Fruit fly (Drosophila melanogaster) whole organism, embryonic: ENCODE data around the gene CG13622.

Experiments
- Antp ChIP-seq: fragments of 200-800 bp; sonication (Bioruptor generic); optimal IDR thresholded peaks from 3 replicates; lab custom pipeline; 2016; ENCODE audit warnings: missing biosample characterization, missing genetic modification characterization
- Atf-2 ChIP-seq: fragments of 200-800 bp; sonication (Bioruptor generic); optimal IDR thresholded peaks from 2 replicates; lab custom pipeline; 2016; ENCODE audit warnings: missing biosample characterization, missing genetic modification characterization
- Atf6 ChIP-seq: fragments of 200-800 bp; sonication (Bioruptor generic); IDR thresholded peaks from 2 replicates; pipeline ENCODE4 v1.3.6; 2022; ENCODE audit warnings: missing biosample characterization, missing genetic modification characterization
- CG10267 ChIP-seq: fragments of 200-800 bp; sonication (Bioruptor generic); optimal IDR thresholded peaks from 2 replicates; lab custom pipeline; 2018; ENCODE audit warnings: missing biosample characterization, mild to moderate bottlenecking, missing genetic modification characterization, moderate library complexity
- CG14050 ChIP-seq: fragments of 200-800 bp; sonication (Bioruptor generic); IDR thresholded peaks from 3 replicates; pipeline ENCODE4 v1.3.6; 2022; ENCODE audit warnings: missing biosample characterization, missing genetic modification characterization
- CG14860 ChIP-seq: fragments of 200-800 bp; sonication (Bioruptor generic); IDR thresholded peaks from 3 replicates; pipeline ENCODE4 v1.3.6; 2022; ENCODE audit warnings: missing biosample characterization, missing genetic modification characterization; ENCODE audit not compliant: partially characterized antibody
- CG15514 ChIP-seq: fragments of 200-800 bp; sonication (Bioruptor generic); optimal IDR thresholded peaks from 3 replicates; lab custom pipeline; 2017; ENCODE audit warnings: missing biosample characterization, missing genetic modification characterization, mild to moderate bottlenecking, moderate library complexity, missing genetic modification reagents
- CG1647 ChIP-seq: fragments of 200-800 bp; sonication (Bioruptor generic); optimal IDR thresholded peaks from 3 replicates; lab custom pipeline; 2016; ENCODE audit warnings: missing biosample characterization, missing genetic modification characterization
- CG17612 ChIP-seq: fragments of 200-800 bp; sonication (Bioruptor generic); IDR thresholded peaks from 2 replicates; pipeline ENCODE4 v1.3.6; 2022; ENCODE audit warnings: missing biosample characterization, missing genetic modification characterization
- CG17829 ChIP-seq: fragments of 200-800 bp; optimal IDR thresholded peaks from 2 replicates; lab custom pipeline; 2019; ENCODE audit warnings: missing biosample characterization, mild to moderate bottlenecking, missing genetic modification characterization, moderate library complexity
- CG17912 ChIP-seq: fragments of 200-800 bp; sonication (Bioruptor generic); optimal IDR thresholded peaks from 2 replicates; lab custom pipeline; 2018; ENCODE audit warnings: missing biosample characterization, mild to moderate bottlenecking, missing genetic modification characterization
- CG1832 ChIP-seq: fragments of 200-800 bp; sonication (Bioruptor generic); optimal IDR thresholded peaks from 2 replicates; lab custom pipeline; 2017; ENCODE audit warnings: missing biosample characterization, mild to moderate bottlenecking, missing genetic modification characterization, inconsistent platforms
- CG18764 ChIP-seq: fragments of 200-800 bp; sonication (Bioruptor generic); optimal IDR thresholded peaks from 3 replicates; lab custom pipeline; 2016; ENCODE audit warnings: missing biosample characterization, missing genetic modification characterization
- CG2116 ChIP-seq: fragments of 200-800 bp; sonication (Bioruptor generic); optimal IDR thresholded peaks from 3 replicates; lab custom pipeline; 2018; ENCODE audit warnings: missing biosample characterization, mild to moderate bottlenecking, missing genetic modification characterization
- CG31388 ChIP-seq: fragments of 200-800 bp; sonication (Bioruptor generic); optimal IDR thresholded peaks from 2 replicates; lab custom pipeline; 2016; ENCODE audit warnings: missing biosample characterization, missing genetic modification characterization
- CG31441 ChIP-seq: fragments of 200-800 bp; sonication (Bioruptor generic); IDR thresholded peaks from 2 replicates; pipeline ENCODE4 v1.3.6; 2022; ENCODE audit warnings: missing biosample characterization, missing genetic modification characterization
- CG33557 ChIP-seq: fragments of 200-800 bp; sonication (Bioruptor generic); optimal IDR thresholded peaks from 2 replicates; lab custom pipeline; 2019; ENCODE audit warnings: missing biosample characterization, mild to moderate bottlenecking, missing genetic modification characterization, moderate library complexity
- CG4282 ChIP-seq: fragments of 200-800 bp; sonication (Bioruptor generic); optimal IDR thresholded peaks from 2 replicates; lab custom pipeline; 2016; ENCODE audit warnings: missing biosample characterization, missing genetic modification characterization
- CG43689 ChIP-seq: fragments of 200-800 bp; sonication (Bioruptor generic); IDR thresholded peaks from 2 replicates; pipeline ENCODE4 v1.3.6; 2022; ENCODE audit warnings: missing biosample characterization, missing genetic modification characterization
- CG8765 ChIP-seq: fragments of 200-800 bp; sonication (Bioruptor generic); IDR thresholded peaks from 2 replicates; pipeline ENCODE4 v1.3.6; 2022; ENCODE audit warnings: missing biosample characterization, missing genetic modification characterization
- D19A ChIP-seq: fragments of 200-800 bp; optimal IDR thresholded peaks from 3 replicates; lab custom pipeline; 2019; ENCODE audit warnings: missing biosample characterization, mild to moderate bottlenecking, missing genetic modification characterization, moderate library complexity
- Deaf1 ChIP-seq: fragments of 200-800 bp; optimal IDR thresholded peaks from 3 replicates; lab custom pipeline; 2019; ENCODE audit warnings: missing biosample characterization, mild to moderate bottlenecking, missing genetic modification characterization, moderate library complexity
- Kr ChIP-seq: fragments of 200-800 bp; sonication (Bioruptor generic); optimal IDR thresholded peaks from 2 replicates; lab custom pipeline; 2017; ENCODE audit warnings: missing biosample characterization, mild to moderate bottlenecking, missing genetic modification characterization
- MESR4 ChIP-seq: fragments of 200-800 bp; sonication (Bioruptor generic); optimal IDR thresholded peaks from 2 replicates; lab custom pipeline; 2018; ENCODE audit warnings: missing biosample characterization, mild to moderate bottlenecking, missing genetic modification characterization, moderate library complexity
- Max ChIP-seq: fragments of 200-800 bp; sonication (Bioruptor generic); optimal IDR thresholded peaks from 2 replicates; lab custom pipeline; 2016; ENCODE audit warnings: missing biosample characterization, mild to moderate bottlenecking, missing genetic modification characterization
- NK7.1 ChIP-seq: fragments of 200-800 bp; sonication (Bioruptor generic); optimal IDR thresholded peaks from 3 replicates; lab custom pipeline; 2016; ENCODE audit warnings: missing biosample characterization, missing genetic modification characterization
- Oli ChIP-seq: fragments of 200-800 bp; sonication (Bioruptor generic); optimal IDR thresholded peaks from 2 replicates; lab custom pipeline; 2018; ENCODE audit warnings: missing biosample characterization, mild to moderate bottlenecking, missing genetic modification characterization, moderate library complexity
- Optix ChIP-seq: fragments of 200-800 bp; sonication (Bioruptor generic); IDR thresholded peaks from 3 replicates; pipeline ENCODE4 v1.3.6; 2022; ENCODE audit warnings: missing biosample characterization, missing genetic modification characterization
- PHDP ChIP-seq: fragments of 200-800 bp; sonication (Bioruptor generic); optimal IDR thresholded peaks from 3 replicates; lab custom pipeline; 2018; ENCODE audit warnings: missing biosample characterization, mild to moderate bottlenecking, missing genetic modification characterization, moderate library complexity
- Ravus ChIP-seq: fragments of 200-800 bp; sonication (Bioruptor generic); IDR thresholded peaks from 2 replicates; pipeline ENCODE4 v1.3.6; 2022; ENCODE audit warnings: missing biosample characterization, missing genetic modification characterization
- Sox100B ChIP-seq: fragments of 200-800 bp; sonication (Bioruptor generic); optimal IDR thresholded peaks from 3 replicates; lab custom pipeline; 2018; ENCODE audit warnings: missing biosample characterization, mild to moderate bottlenecking, missing genetic modification characterization
- Trl ChIP-seq, 3 experiments: fragments of >200 bp in 2 of 3; fragments of 200-800 bp in 1 of 3; sonication (Bioruptor generic) in 1 of 3; optimal IDR thresholded peaks; 2 replicates in 1 of 3; 3 replicates in 2 of 3; lab custom pipeline; 2016 to 2017; ENCODE audit warnings: missing biosample characterization in 1 of 3, missing genetic modification characterization in 1 of 3
- ab ChIP-seq: fragments of 200-800 bp; sonication (Bioruptor generic); optimal IDR thresholded peaks from 2 replicates; lab custom pipeline; 2016; ENCODE audit warnings: missing biosample characterization, missing genetic modification characterization
- btn ChIP-seq: fragments of 200-800 bp; sonication (Bioruptor generic); optimal IDR thresholded peaks from 2 replicates; lab custom pipeline; 2016; ENCODE audit warnings: missing biosample characterization, missing genetic modification characterization
- cg ChIP-seq: fragments of 200-800 bp; sonication (Bioruptor generic); optimal IDR thresholded peaks from 3 replicates; lab custom pipeline; 2019; ENCODE audit warnings: missing biosample characterization, mild to moderate bottlenecking, missing genetic modification characterization, moderate library complexity
- chinmo ChIP-seq: fragments of 200-800 bp; sonication (Bioruptor generic); IDR thresholded peaks from 4 replicates; pipeline ENCODE4 v1.3.6; 2022; ENCODE audit warnings: missing biosample characterization, missing genetic modification characterization; ENCODE audit not compliant: partially characterized antibody
- chn ChIP-seq: fragments of 200-800 bp; sonication (Bioruptor generic); optimal IDR thresholded peaks from 2 replicates; lab custom pipeline; 2016; ENCODE audit warnings: missing biosample characterization, missing genetic modification characterization
- da ChIP-seq: fragments of 200-800 bp; sonication (Bioruptor generic); optimal IDR thresholded peaks from 2 replicates; lab custom pipeline; 2016; ENCODE audit warnings: missing biosample characterization, missing genetic modification characterization
- dm ChIP-seq: fragments of 200-800 bp; sonication (Bioruptor generic); optimal IDR thresholded peaks from 3 replicates; lab custom pipeline; 2016; ENCODE audit warnings: missing biosample characterization, missing genetic modification characterization
- dmrt11E ChIP-seq: fragments of 200-800 bp; sonication (Bioruptor generic); optimal IDR thresholded peaks from 3 replicates; lab custom pipeline; 2018; ENCODE audit warnings: missing biosample characterization, mild to moderate bottlenecking, missing genetic modification characterization, moderate library complexity
- grau ChIP-seq: fragments of 200-800 bp; optimal IDR thresholded peaks from 3 replicates; lab custom pipeline; 2019; ENCODE audit warnings: missing biosample characterization, mild to moderate bottlenecking, missing genetic modification characterization, moderate library complexity
- gro ChIP-seq: fragments of 200-800 bp; sonication (Bioruptor generic); optimal IDR thresholded peaks from 2 replicates; lab custom pipeline; 2016; ENCODE audit warnings: missing biosample characterization, missing genetic modification characterization
- kay ChIP-seq: fragments of 200-800 bp; sonication (Bioruptor generic); optimal IDR thresholded peaks from 2 replicates; lab custom pipeline; 2016; ENCODE audit warnings: missing biosample characterization, missing genetic modification characterization
- lbe ChIP-seq: fragments of 200-800 bp; sonication (Bioruptor generic); optimal IDR thresholded peaks from 2 replicates; lab custom pipeline; 2016; ENCODE audit warnings: missing biosample characterization, mild to moderate bottlenecking, missing genetic modification characterization
- lmd ChIP-seq: fragments of 200-800 bp; sonication (Bioruptor generic); IDR thresholded peaks from 2 replicates; pipeline ENCODE4 v1.3.6; 2022; ENCODE audit warnings: missing biosample characterization, missing genetic modification characterization
- ro ChIP-seq: fragments of 200-800 bp; sonication (Bioruptor generic); IDR thresholded peaks from 2 replicates; pipeline ENCODE4 v1.3.6; 2022; ENCODE audit warnings: missing biosample characterization, missing genetic modification characterization
- stwl ChIP-seq: fragments of 200-800 bp; sonication (Bioruptor generic); optimal IDR thresholded peaks from 3 replicates; lab custom pipeline; 2018; ENCODE audit warnings: missing biosample characterization, mild to moderate bottlenecking, missing genetic modification characterization, moderate library complexity
- trem ChIP-seq: fragments of 200-800 bp; optimal IDR thresholded peaks from 3 replicates; lab custom pipeline; 2019; ENCODE audit warnings: missing biosample characterization, mild to moderate bottlenecking, missing genetic modification characterization, moderate library complexity

Gene CG13622

dm6 chr3R:24523578-24523977, at the start of gene CG13622:
CG13622 (minus strand) TSS chr3R:24523678.
- peak; percentile 64 for TF ChIP-seq stwl
- TF ChIP-seq CG14860 (GFP tag; lab: Robert Waterston, UW), result no peak
- peak; percentile 36 for TF ChIP-seq CG10267 (tag; lab: Kevin White, UChicago)

- TF ChIP-seq trem (tag; lab: Kevin White, UChicago), result peak; percentile 91
- peak; percentile 98 for TF ChIP-seq CG31441 (GFP tag; lab: Robert Waterston, UW)
- TF ChIP-seq D19A (tag; lab: Kevin White, UChicago), result peak; percentile 95
- peak; percentile 95 for TF ChIP-seq ro (GFP tag; lab: Robert Waterston, UW)
- peak; percentile 87 for TF ChIP-seq dm (GFP tag; lab: Kevin White, UChicago)
- TF ChIP-seq btn, result peak; percentile 92
- TF ChIP-seq CG4282 (GFP tag; lab: Kevin White, UChicago), result peak; percentile 64
- no peak for TF ChIP-seq CG1832 (GFP tag; lab: Kevin White, UChicago)
- peak; percentile 87 for TF ChIP-seq Deaf1
- peak; percentile 72 for TF ChIP-seq CG33557 (GFP tag; lab: Kevin White, UChicago)
- peak; percentile 90 for TF ChIP-seq CG18764 (GFP tag; lab: Kevin White, UChicago)
- peak; percentile 94 for TF ChIP-seq Atf-2 (GFP tag; lab: Kevin White, UChicago)
- TF ChIP-seq Max (GFP tag; lab: Kevin White, UChicago), result peak; percentile 97
- peak; percentile 67 for TF ChIP-seq cg
- peak; percentile 81 to 97 for TF ChIP-seq Trl (optimal IDR thresholded peaks at IDR 0.05; lab: Kevin White, UChicago)
- peak; percentile 96 for TF ChIP-seq Trl (GFP tag; optimal IDR thresholded peaks at IDR 0.05; lab: Kevin White, UChicago)
- TF ChIP-seq da (GFP tag; lab: Kevin White, UChicago), result peak; percentile 86
- TF ChIP-seq CG17912 (GFP tag; lab: Kevin White, UChicago), result peak; percentile 84
- TF ChIP-seq CG14050 (GFP tag; lab: Robert Waterston, UW), result peak; percentile 98
- peak; percentile 98 for TF ChIP-seq lmd (GFP tag; lab: Robert Waterston, UW)
- peak; percentile 77 for TF ChIP-seq CG31388 (GFP tag; lab: Kevin White, UChicago)
- TF ChIP-seq ab, result peak; percentile 82
- TF ChIP-seq CG15514 (GFP tag; lab: Kevin White, UChicago), result peak; percentile 95
- TF ChIP-seq NK7.1 (GFP tag; lab: Kevin White, UChicago), result peak; percentile 90
- peak; percentile 96 for TF ChIP-seq Optix (GFP tag; lab: Robert Waterston, UW)
- TF ChIP-seq Sox100B, result peak; percentile 96
- peak; percentile 86 for TF ChIP-seq CG2116
- TF ChIP-seq Atf6 (GFP tag; lab: Robert Waterston, UW), result peak; percentile 99
- TF ChIP-seq MESR4 (GFP tag; lab: Kevin White, UChicago), result peak; percentile 59
- peak; percentile 95 for TF ChIP-seq chn
- TF ChIP-seq Antp (GFP tag; lab: Kevin White, UChicago), result peak; percentile 94
- TF ChIP-seq lbe (GFP tag; lab: Kevin White, UChicago), result peak; percentile 98
- TF ChIP-seq CG43689 (GFP tag; lab: Robert Waterston, UW), result peak; percentile 95
- TF ChIP-seq Oli, result peak; percentile 96
- TF ChIP-seq grau (tag; lab: Kevin White, UChicago), result peak; percentile 97
- peak; percentile 94 for TF ChIP-seq Ravus
- TF ChIP-seq CG1647, result peak; percentile 97
- peak; percentile 93 for TF ChIP-seq kay (GFP tag; lab: Kevin White, UChicago)
- peak; percentile 94 for TF ChIP-seq CG8765 (GFP tag; lab: Robert Waterston, UW)
- TF ChIP-seq CG17612 (GFP tag; lab: Robert Waterston, UW), result peak; percentile 94; the same call in 1 of the 2 replicates
- TF ChIP-seq Kr (GFP tag; lab: Kevin White, UChicago), result no peak
- peak; percentile 99 for TF ChIP-seq PHDP (tag; lab: Kevin White, UChicago)
- peak; percentile 77 for TF ChIP-seq dmrt11E (tag; lab: Kevin White, UChicago)
- TF ChIP-seq chinmo, result peak; percentile 74; the same call in 2 of the 4 replicates
- TF ChIP-seq CG17829 (tag; lab: Kevin White, UChicago), result peak; percentile 98
- peak; percentile 97 for TF ChIP-seq gro (GFP tag; lab: Kevin White, UChicago)
These were observed 49.1 kb upstream of the CG13622 start for dm6 chr3R:24572540-24573043.
